Fruit fly (Drosophila melanogaster): Measurements from ENCODE around the gene CG15130.

The CG15130 gene

dm6 chr2L:20427401-20427800 lies 2.9 kb upstream of the CG15130 start (continued):
- TF ChIP-seq kni (GFP tag; optimal IDR thresholded peaks at IDR 0.05), result no peak
- TF ChIP-seq Lhr (GFP tag; optimal IDR thresholded peaks at IDR 0.05), result peak; percentile 6
- no peak for TF ChIP-seq fru (optimal IDR thresholded peaks at IDR 0.05)
- no peak for TF ChIP-seq shn (GFP tag; optimal IDR thresholded peaks at IDR 0.05)
- peak; percentile 79 for TF ChIP-seq sna (GFP tag; IDR thresholded peaks at IDR 0.05; ENCODE audit: partially characterized antibody)
- peak; percentile 79; the same call in 1 of the 2 replicates for TF ChIP-seq tna (GFP tag; IDR thresholded peaks at IDR 0.05; ENCODE audit: partially characterized antibody)
- peak; percentile 82 for TF ChIP-seq Doc3 (GFP tag; IDR thresholded peaks at IDR 0.05; ENCODE audit: partially characterized antibody)
- peak; percentile 59 for TF ChIP-seq unc-4 (GFP tag; IDR thresholded peaks at IDR 0.05; ENCODE audit: partially characterized antibody)
- no peak for TF ChIP-seq CG3995 (GFP tag; optimal IDR thresholded peaks at IDR 0.05)
- peak; percentile 66 for TF ChIP-seq bbx (GFP tag; IDR thresholded peaks at IDR 0.05; ENCODE audit: partially characterized antibody)
- peak; percentile 73 for TF ChIP-seq CG16813 (GFP tag; IDR thresholded peaks at IDR 0.05; ENCODE audit: partially characterized antibody)
- no peak for TF ChIP-seq ERR (GFP tag; optimal IDR thresholded peaks at IDR 0.05)
- TF ChIP-seq CG15011 (GFP tag; optimal IDR thresholded peaks at IDR 0.05), result no peak
- no peak for TF ChIP-seq CG17802 (tag; optimal IDR thresholded peaks at IDR 0.05)
- TF ChIP-seq sisA (GFP tag; IDR thresholded peaks at IDR 0.05), result no peak
- no peak for TF ChIP-seq E2f1 (GFP tag; IDR thresholded peaks at IDR 0.05)
- no peak for TF ChIP-seq ab (GFP tag; optimal IDR thresholded peaks at IDR 0.05)
- peak; percentile 57 for TF ChIP-seq ato (GFP tag; IDR thresholded peaks at IDR 0.05; ENCODE audit: partially characterized antibody)
- TF ChIP-seq CG32767 (GFP tag; IDR thresholded peaks at IDR 0.05), result no peak
- TF ChIP-seq mld (GFP tag; IDR thresholded peaks at IDR 0.05; ENCODE audit: partially characterized antibody), result peak; percentile 60; the same call in 1 of the 3 replicates
- TF ChIP-seq CG5180 (GFP tag; optimal IDR thresholded peaks at IDR 0.05), result peak; percentile 74
- no peak for TF ChIP-seq run (tag; optimal IDR thresholded peaks at IDR 0.05)
- no peak for TF ChIP-seq CG3065 (GFP tag; optimal IDR thresholded peaks at IDR 0.05)
- TF ChIP-seq chinmo (GFP tag; IDR thresholded peaks at IDR 0.05; ENCODE audit: partially characterized antibody), result 0 out of 4 replicates have a peak, but pooled peaks have one; percentile 53
- TF ChIP-seq CG7372 (GFP tag; IDR thresholded peaks at IDR 0.05), result no peak
- no peak for TF ChIP-seq insv (GFP tag; optimal IDR thresholded peaks at IDR 0.05)
- no peak for TF ChIP-seq CrebB (tag; optimal IDR thresholded peaks at IDR 0.05)
- peak; percentile 51; the same call in 1 of the 2 replicates for TF ChIP-seq hbn (GFP tag; IDR thresholded peaks at IDR 0.05; ENCODE audit: partially characterized antibody)
- TF ChIP-seq vvl (GFP tag; IDR thresholded peaks at IDR 0.05), result no peak
- TF ChIP-seq stwl (tag; optimal IDR thresholded peaks at IDR 0.05), result peak; percentile 26
- peak; percentile 72 for TF ChIP-seq CG2116 (GFP tag; optimal IDR thresholded peaks at IDR 0.05)
- no peak for TF ChIP-seq tap (tag; optimal IDR thresholded peaks at IDR 0.05)
- no peak for TF ChIP-seq CG15269 (tag; optimal IDR thresholded peaks at IDR 0.05)
- no peak for TF ChIP-seq Spps (tag; optimal IDR thresholded peaks at IDR 0.05)
- no peak for TF ChIP-seq z (GFP tag; IDR thresholded peaks at IDR 0.05)
- no peak for TF ChIP-seq bsh (GFP tag; optimal IDR thresholded peaks at IDR 0.05)
- no peak for TF ChIP-seq row (GFP tag; IDR thresholded peaks at IDR 0.05)
- TF ChIP-seq wdn (GFP tag; IDR thresholded peaks at IDR 0.05), result no peak
- TF ChIP-seq CG13287 (GFP tag; IDR thresholded peaks at IDR 0.05; ENCODE audit: partially characterized antibody), result peak; percentile 82
- TF ChIP-seq CG14014 (GFP tag; IDR thresholded peaks at IDR 0.05), result no peak
- no peak for TF ChIP-seq Sox102F (GFP tag; optimal IDR thresholded peaks at IDR 0.05)
- TF ChIP-seq en (GFP tag; optimal IDR thresholded peaks at IDR 0.05), result no peak
- peak; percentile 87 for TF ChIP-seq HLH4C (GFP tag; IDR thresholded peaks at IDR 0.05; ENCODE audit: partially characterized antibody)
- TF ChIP-seq Dp (GFP tag; optimal IDR thresholded peaks at IDR 0.05), result peak; percentile 79
- TF ChIP-seq CG14965 (GFP tag; optimal IDR thresholded peaks at IDR 0.05; ENCODE audit: borderline replicate concordance), result no peak
- peak; percentile 51 for TF ChIP-seq BEAF-32 (GFP tag; optimal IDR thresholded peaks at IDR 0.05)
- no peak for TF ChIP-seq Drgx (GFP tag; IDR thresholded peaks at IDR 0.05)
- peak; percentile 63; the same call in 1 of the 3 replicates for TF ChIP-seq CG7963 (GFP tag; IDR thresholded peaks at IDR 0.05; ENCODE audit: partially characterized antibody)
- no peak for TF ChIP-seq tx (GFP tag; optimal IDR thresholded peaks at IDR 0.05)

All from whole organism, embryonic.